Fruit fly (Drosophila melanogaster): ENCODE data around the gene Osi10b.

DNA sequence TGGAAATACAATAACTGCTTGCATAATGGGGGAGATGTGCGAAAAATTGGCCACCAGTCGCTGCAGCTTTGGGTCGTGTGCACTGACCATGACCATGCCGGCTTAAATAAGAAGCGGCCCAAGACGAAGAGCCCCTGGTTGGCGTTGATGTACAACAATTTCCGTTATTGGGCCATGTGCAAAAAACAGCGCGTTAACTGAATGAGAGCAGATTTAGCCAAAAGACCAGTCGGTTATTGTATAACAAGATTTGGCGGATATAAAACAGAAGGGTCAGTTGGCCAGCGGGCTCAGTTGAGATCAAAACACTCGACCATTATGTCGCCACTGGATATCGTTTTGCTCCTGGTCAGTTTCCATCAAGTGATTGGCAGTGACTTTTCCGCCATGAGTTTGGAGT lies 2.3 kb upstream of the Osi10b start, which contains the start of gene Osi10a:
- no peak for TF ChIP-seq Blimp-1 (GFP tag; optimal IDR thresholded peaks at IDR 0.05)
- TF ChIP-seq dac (GFP tag; optimal IDR thresholded peaks at IDR 0.05): no peak
- no peak for TF ChIP-seq ss (GFP tag; optimal IDR thresholded peaks at IDR 0.05)
- no peak for TF ChIP-seq OdsH (GFP tag; optimal IDR thresholded peaks at IDR 0.05)
- no peak for TF ChIP-seq Ets21C (GFP tag; optimal IDR thresholded peaks at IDR 0.05)
